Worm (Caenorhabditis elegans) whole organism, L2 larva: Measurements from ENCODE around the gene clec-47.
A peak's percentile ranks its signal among the peaks of the same experiment; 100 is the strongest.

Source experiments
- ZK546.5 ChIP-seq: sonication (generic microtip); optimal IDR thresholded peaks from 2 replicates; lab custom pipeline; 2017; ENCODE audit warnings: missing biosample characterization, missing genetic modification characterization
- aly-2 ChIP-seq: fragments of 150-350 bp; optimal IDR thresholded peaks from 2 replicates; lab custom pipeline; 2014; ENCODE audit warnings: missing biosample characterization, missing genetic modification characterization
- blmp-1 ChIP-seq: sonication (generic microtip); optimal IDR thresholded peaks from 2 replicates; lab custom pipeline; 2017; ENCODE audit warnings: missing genetic modification characterization, mild to moderate bottlenecking, missing compliant biosample characterization, antibody characterized with exemption, moderate library complexity; ENCODE audit not compliant: insufficient read depth
- ceh-16 ChIP-seq: fragments of 150-350 bp; optimal IDR thresholded peaks from 2 replicates; lab custom pipeline; 2014; ENCODE audit warnings: missing biosample characterization, missing genetic modification characterization
- ceh-82 ChIP-seq: fragments of 150-350 bp; optimal IDR thresholded peaks from 2 replicates; lab custom pipeline; 2014; ENCODE audit warnings: missing biosample characterization, missing genetic modification characterization
- crh-2 ChIP-seq: sonication (generic microtip); optimal IDR thresholded peaks from 2 replicates; lab custom pipeline; 2017; ENCODE audit warnings: missing biosample characterization, missing genetic modification characterization
- egl-27 ChIP-seq: sonication (generic microtip); optimal IDR thresholded peaks from 3 replicates; lab custom pipeline; 2017; ENCODE audit warnings: missing biosample characterization, missing genetic modification reagents, missing genetic modification characterization
- elt-1 ChIP-seq: fragments of 150-350 bp; optimal IDR thresholded peaks from 2 replicates; lab custom pipeline; 2014; ENCODE audit warnings: missing biosample characterization, missing genetic modification characterization
- elt-3 ChIP-seq: sonication (generic microtip); optimal IDR thresholded peaks from 2 replicates; lab custom pipeline; 2017; ENCODE audit warnings: missing biosample characterization, missing genetic modification characterization
- fos-1 ChIP-seq: fragments of 150-350 bp; optimal IDR thresholded peaks from 2 replicates; lab custom pipeline; 2014; ENCODE audit warnings: missing biosample characterization, missing genetic modification characterization
- lin-11 ChIP-seq: fragments of 150-350 bp; sonication (generic microtip); optimal IDR thresholded peaks from 2 replicates; lab custom pipeline; 2014; ENCODE audit warnings: missing biosample characterization, missing genetic modification characterization, inconsistent platforms, mixed read lengths
- lin-39 ChIP-seq: fragments of 150-350 bp; optimal IDR thresholded peaks from 2 replicates; lab custom pipeline; 2014; ENCODE audit warnings: missing biosample characterization, missing genetic modification reagents, missing genetic modification characterization
- lsy-2 ChIP-seq, 2 experiments: fragments of 150-350 bp in 1 of 2; sonication (generic microtip) in 1 of 2; optimal IDR thresholded peaks; 2 replicates each; lab custom pipeline; 2014 to 2017; ENCODE audit warnings: missing biosample characterization in 2 of 2, missing genetic modification characterization in 2 of 2
- mab-5 ChIP-seq: fragments of 150-350 bp; optimal IDR thresholded peaks from 2 replicates; lab custom pipeline; 2014; ENCODE audit warnings: missing biosample characterization, missing genetic modification characterization
- mbf-1 ChIP-seq: sonication (generic microtip); optimal IDR thresholded peaks from 2 replicates; lab custom pipeline; 2017; ENCODE audit warnings: missing biosample characterization, missing genetic modification characterization
- mdl-1 ChIP-seq, 2 experiments: fragments of 150-350 bp in 1 of 2; sonication (generic microtip) in 1 of 2; optimal IDR thresholded peaks; 2 replicates each; lab custom pipeline; 2017; ENCODE audit warnings: missing biosample characterization in 2 of 2, missing genetic modification characterization in 2 of 2
- nhr-11 ChIP-seq: fragments of 150-350 bp; optimal IDR thresholded peaks from 2 replicates; lab custom pipeline; 2014; ENCODE audit warnings: missing biosample characterization, missing genetic modification characterization
- nhr-129 ChIP-seq: fragments of 150-350 bp; optimal IDR thresholded peaks from 2 replicates; lab custom pipeline; 2014; ENCODE audit warnings: missing biosample characterization, missing genetic modification characterization
- nhr-21 ChIP-seq: fragments of 150-350 bp; optimal IDR thresholded peaks from 2 replicates; lab custom pipeline; 2014; ENCODE audit warnings: missing biosample characterization, missing genetic modification characterization
- nhr-25 ChIP-seq: fragments of 150-350 bp; sonication (generic microtip); optimal IDR thresholded peaks from 3 replicates; lab custom pipeline; 2014; ENCODE audit warnings: missing biosample characterization, missing genetic modification characterization
- nhr-6 ChIP-seq: fragments of 150-350 bp; optimal IDR thresholded peaks from 2 replicates; lab custom pipeline; 2014; ENCODE audit warnings: missing biosample characterization, missing genetic modification characterization
- peb-1 ChIP-seq: fragments of 150-350 bp; optimal IDR thresholded peaks from 2 replicates; lab custom pipeline; 2014; ENCODE audit warnings: missing biosample characterization, missing genetic modification characterization
- snpc-4 ChIP-seq: fragments of 150-350 bp; optimal IDR thresholded peaks from 2 replicates; lab custom pipeline; 2014; ENCODE audit warnings: missing biosample characterization, missing genetic modification characterization
- unc-39 ChIP-seq: fragments of 150-350 bp; optimal IDR thresholded peaks from 2 replicates; lab custom pipeline; 2014; ENCODE audit warnings: missing biosample characterization, missing genetic modification characterization
- unc-55 ChIP-seq: fragments of 150-350 bp; sonication (generic microtip); optimal IDR thresholded peaks from 3 replicates; lab custom pipeline; 2014; ENCODE audit warnings: missing biosample characterization, missing genetic modification reagents, missing genetic modification characterization
- unc-62 ChIP-seq: fragments of 150-350 bp; optimal IDR thresholded peaks from 2 replicates; lab custom pipeline; 2014; ENCODE audit warnings: missing biosample characterization, missing genetic modification reagents, missing genetic modification characterization
- zag-1 ChIP-seq: fragments of 150-350 bp; optimal IDR thresholded peaks from 2 replicates; lab custom pipeline; 2014; ENCODE audit warnings: missing biosample characterization, missing genetic modification characterization
- ztf-11 ChIP-seq: sonication (generic microtip); optimal IDR thresholded peaks from 2 replicates; lab custom pipeline; 2017; ENCODE audit warnings: missing biosample characterization, missing genetic modification characterization
- ztf-4 ChIP-seq: fragments of 150-350 bp; optimal IDR thresholded peaks from 2 replicates; lab custom pipeline; 2014; ENCODE audit warnings: missing biosample characterization, missing genetic modification characterization

The clec-47 gene

DNA sequence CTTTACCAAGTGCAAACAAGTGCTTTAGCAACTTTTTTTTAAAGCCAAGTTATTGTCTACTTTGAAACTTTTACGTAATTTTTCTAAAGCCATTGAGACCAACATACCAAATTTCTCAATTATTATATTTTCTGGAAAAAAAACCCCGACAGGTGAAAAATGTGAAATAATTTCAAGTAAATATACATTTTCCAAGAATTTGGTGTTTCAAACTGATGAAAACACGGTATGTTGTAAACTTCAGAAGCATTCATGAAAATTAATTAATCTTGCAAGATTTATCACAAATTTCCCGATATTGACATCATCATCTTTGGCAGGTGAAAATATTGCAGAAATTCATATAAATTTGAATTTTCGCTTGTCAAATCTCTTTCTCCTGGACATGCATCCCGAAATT is 12.9 kb upstream of the clec-47 start, which contains the start of gene srz-11:
Gene srz-11 (plus strand): TSS at position 386 of the 400 bp plus-strand sequence.
- no peak for TF ChIP-seq zag-1 (tag; lab: Kevin White, UChicago)
- no peak for TF ChIP-seq egl-27 (tag; lab: Kevin White, UChicago)
- no peak for TF ChIP-seq peb-1
- TF ChIP-seq aly-2 (tag; lab: Kevin White, UChicago): no peak
- no peak for TF ChIP-seq ceh-82 (tag; lab: Kevin White, UChicago)
- no peak for TF ChIP-seq mbf-1 (tag; lab: Kevin White, UChicago)
- TF ChIP-seq ZK546.5 (tag; lab: Kevin White, UChicago): no peak
- TF ChIP-seq elt-3 (tag; lab: Kevin White, UChicago): no peak
- no peak for TF ChIP-seq elt-1 (tag; lab: Kevin White, UChicago)

DNA sequence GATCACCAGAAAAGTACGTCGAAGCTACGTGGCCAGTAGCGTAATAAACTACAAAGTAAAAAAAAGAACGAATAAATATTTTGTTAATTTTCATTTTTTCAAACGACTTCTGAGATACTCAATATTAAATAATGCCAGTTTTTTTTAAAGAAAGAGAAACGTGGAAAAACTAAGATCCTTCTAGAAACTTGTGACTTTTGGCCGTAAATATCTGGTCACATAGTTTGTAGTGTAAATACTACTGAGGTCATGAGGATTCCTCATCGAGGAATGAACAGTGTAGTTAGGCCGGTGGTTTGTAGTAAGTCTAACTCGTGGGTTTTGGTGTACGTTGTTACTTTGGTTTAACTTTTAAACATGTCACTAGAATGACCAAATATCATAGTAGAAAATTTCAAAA is 7.5 kb upstream of the clec-47 start:
- peak; percentile 13 for TF ChIP-seq nhr-129 (tag; lab: Kevin White, UChicago)

DNA sequence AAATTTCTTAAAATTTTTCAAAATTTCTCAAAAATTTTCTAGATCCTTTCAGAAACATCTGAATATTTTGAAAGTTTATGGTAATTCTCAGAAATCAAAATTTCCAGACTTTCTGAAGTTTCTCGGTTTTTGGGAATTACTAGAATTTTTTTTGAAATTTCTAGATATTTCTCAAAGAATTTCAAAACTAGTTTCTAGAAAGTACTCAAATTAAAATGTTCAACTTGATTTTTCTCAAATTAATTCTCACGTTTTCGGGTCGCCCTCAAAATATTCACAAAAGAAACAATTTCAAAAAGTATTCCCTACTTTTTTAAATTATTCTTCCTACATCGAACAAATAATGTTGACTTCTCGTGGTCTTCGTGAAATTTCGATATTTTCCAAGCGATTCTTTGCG is 4.2 kb downstream of the clec-47 start, which contains the start of gene T09F5.10:
Gene T09F5.10 (plus strand): TSS at position 301 of the 400 bp plus-strand sequence.
- no peak for TF ChIP-seq ceh-16
- no peak for TF ChIP-seq unc-39 (tag; lab: Kevin White, UChicago)
- no peak for TF ChIP-seq aly-2 (tag; lab: Kevin White, UChicago)
- no peak for TF ChIP-seq snpc-4 (tag; lab: Kevin White, UChicago)
- TF ChIP-seq blmp-1: no peak
- no peak for TF ChIP-seq lin-11 (tag; lab: Kevin White, UChicago)
- no peak for TF ChIP-seq crh-2 (tag; lab: Kevin White, UChicago)
- TF ChIP-seq unc-55 (GFP tag; lab: Kevin White, UChicago): no peak
- no peak for TF ChIP-seq ZK546.5 (tag; lab: Kevin White, UChicago)
- no peak for TF ChIP-seq mbf-1 (tag; lab: Kevin White, UChicago)
- TF ChIP-seq, all 48 proteins: peak for 0

DNA sequence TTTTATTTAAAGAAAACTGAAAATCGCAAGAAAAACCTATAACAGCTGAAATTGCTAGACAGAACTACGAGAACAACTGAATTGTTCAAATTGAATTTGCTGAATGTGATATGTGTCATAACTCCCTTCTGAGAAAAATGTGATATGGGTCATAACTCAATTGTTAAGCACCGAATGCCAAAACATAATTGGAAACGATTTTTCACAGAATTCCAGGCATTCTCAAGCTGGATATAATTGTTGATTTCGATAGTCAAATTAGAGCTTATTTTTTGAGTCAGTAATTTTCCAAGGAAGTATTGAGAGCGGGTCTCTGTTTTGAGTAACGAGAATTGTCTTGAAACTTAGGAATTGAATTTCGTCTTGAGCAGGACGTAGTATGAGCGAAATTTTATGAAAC is 6.3 kb downstream of the clec-47 start:
- TF ChIP-seq mab-5 (tag; lab: Kevin White, UChicago) (no peak), egl-27 (tag; lab: Kevin White, UChicago) (no peak), ceh-82 (tag; lab: Kevin White, UChicago) (no peak), nhr-21 (tag; lab: Kevin White, UChicago) (peak; percentile 21), ztf-11 (tag; lab: Kevin White, UChicago) (no peak)
- TF ChIP-seq, all 48 proteins: peak for 1

DNA sequence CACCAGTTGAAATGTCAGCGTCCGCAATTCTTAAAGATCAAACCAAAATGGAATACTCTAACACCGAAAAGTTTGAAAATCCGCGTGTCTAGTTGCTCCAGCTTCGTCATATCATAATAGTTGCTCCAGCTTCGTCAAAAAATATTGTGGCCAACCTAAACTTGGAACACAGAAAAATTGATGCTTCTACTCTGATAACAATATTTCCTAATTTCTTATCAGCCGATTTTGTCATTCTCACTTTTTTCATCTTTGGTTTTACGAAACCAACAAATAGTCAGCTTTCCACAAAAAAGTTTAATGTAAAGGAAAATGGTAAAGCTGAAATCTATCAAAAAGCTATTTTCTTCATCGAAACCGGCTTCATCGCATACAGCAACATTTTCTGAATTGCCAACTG is 6.8 kb downstream of the clec-47 start, which contains the start of gene fbxa-84:
Gene fbxa-84 (plus strand): TSS at position 34 of the 400 bp plus-strand sequence.
- TF ChIP-seq lin-39 (no peak), unc-39 (tag; lab: Kevin White, UChicago) (no peak), fos-1 (tag; lab: Kevin White, UChicago) (peak; percentile 67)

DNA sequence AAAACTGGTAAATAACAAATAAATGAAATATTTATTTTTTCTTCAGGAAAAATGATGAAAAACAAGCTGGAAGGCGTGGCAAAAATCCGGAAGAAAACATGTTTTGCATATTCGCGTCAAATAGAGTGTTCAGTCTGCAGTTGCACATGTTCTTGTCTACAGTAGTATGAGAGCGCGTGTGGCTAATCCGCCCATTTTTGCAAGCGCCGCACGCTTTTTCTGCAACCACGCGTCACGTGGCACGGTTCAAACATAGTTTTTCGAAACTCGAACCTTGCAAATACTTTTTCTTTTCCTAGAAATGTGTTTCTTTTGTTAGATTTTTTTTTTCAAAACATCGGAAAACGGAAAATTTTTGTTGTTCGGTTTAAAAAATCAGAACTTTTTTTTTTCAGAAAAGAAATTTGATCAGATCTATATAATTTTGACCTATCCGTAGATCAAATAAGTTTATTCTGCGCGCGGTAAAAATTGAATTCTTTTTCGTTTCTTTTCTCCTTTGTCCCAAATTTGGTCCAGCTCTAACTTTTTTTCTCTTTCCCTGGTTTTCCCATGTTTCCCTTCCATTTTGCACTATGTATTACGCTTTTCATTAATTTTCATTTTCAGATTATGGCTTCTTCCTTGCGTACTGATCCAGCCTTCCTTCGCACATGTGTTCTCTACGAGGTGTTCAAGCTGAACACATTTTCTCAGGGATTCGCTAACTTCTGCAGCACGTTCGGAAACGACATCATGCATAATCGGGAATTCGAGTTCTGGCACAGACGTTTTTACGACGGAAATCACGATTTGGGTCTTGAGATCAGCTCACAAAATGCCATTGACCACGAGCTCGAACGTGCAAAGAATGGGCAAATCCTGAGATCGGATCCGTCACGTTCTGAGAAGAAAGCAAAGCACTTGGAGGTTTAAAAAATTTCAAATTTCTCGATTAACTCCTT is 8.8 kb downstream of the clec-47 start, which contains the start of gene Y75B12B.1:
Gene Y75B12B.1 (plus strand): TSS at position 603 of the 944 bp plus-strand sequence.
- TF ChIP-seq mdl-1 (tag; optimal IDR thresholded peaks at IDR 0.05; lab: Kevin White, UChicago): no peak
- no peak for TF ChIP-seq ztf-4
- TF ChIP-seq blmp-1: no peak
- no peak for TF ChIP-seq nhr-6 (tag; lab: Kevin White, UChicago)
- TF ChIP-seq nhr-11 (tag; lab: Kevin White, UChicago): no peak
- no peak for TF ChIP-seq lsy-2 (tag; optimal IDR thresholded peaks at IDR 0.05; lab: Kevin White, UChicago)
- no peak for TF ChIP-seq nhr-25 (tag; lab: Kevin White, UChicago)
- no peak for TF ChIP-seq unc-62 (GFP tag; lab: Kevin White, UChicago)
- TF ChIP-seq, all 48 proteins: peak for 0
